Worm (Caenorhabditis elegans): ENCODE measurements around the gene lhfp-4.

DNA sequence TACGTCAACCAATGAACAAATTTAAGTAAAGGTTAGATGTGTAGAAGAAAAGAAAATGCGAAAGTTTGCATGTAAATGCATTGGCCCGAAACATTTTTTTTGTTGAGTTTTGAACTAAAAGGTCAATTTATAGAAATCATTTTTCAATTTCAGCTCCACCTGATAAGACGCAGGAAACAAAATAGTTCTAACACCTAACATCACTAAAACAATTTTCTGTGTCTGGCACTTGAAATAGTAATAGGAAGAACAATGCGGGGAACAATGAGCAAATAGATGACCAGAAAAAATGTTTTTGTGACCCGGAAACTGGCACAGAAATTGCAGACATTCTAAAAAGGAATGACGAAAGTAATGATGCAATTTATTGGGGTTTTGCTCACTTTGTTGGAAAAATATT, 17.0 kb downstream of the lhfp-4 start:
- TF ChIP-seq ceh-9 (tag; optimal IDR thresholded peaks at IDR 0.05) (no peak), pqm-1 (tag; optimal IDR thresholded peaks at IDR 0.05) (no peak)

Measured in whole organism, late embryonic.